Worm (Caenorhabditis elegans): ENCODE results near the gene fbxa-154.
A peak's percentile ranks its signal among the peaks of the same experiment; 100 is the strongest.

Gene fbxa-154

DNA sequence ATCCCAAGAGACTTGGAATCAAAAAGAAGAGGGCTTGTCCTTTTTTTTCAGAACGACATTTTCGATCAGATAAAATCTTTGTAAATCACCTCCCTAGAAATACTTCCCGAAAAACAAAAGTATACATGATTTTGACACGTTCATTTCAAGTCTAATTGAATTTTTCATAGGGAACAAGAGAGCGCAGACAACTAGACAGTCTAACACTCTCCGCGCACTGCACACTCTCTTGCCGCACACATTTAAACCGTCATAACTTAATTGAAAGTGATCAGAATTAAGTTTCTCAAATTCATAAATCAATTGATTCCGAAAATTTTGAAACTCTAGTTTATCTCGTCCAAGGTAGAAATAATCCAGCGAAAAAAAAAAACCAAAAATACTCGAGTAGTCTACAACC lies 45.2 kb downstream of the fbxa-154 start:
- TF ChIP-seq ztf-29 (GFP tag; IDR thresholded peaks at IDR 0.05) (no peak), ref-1 (GFP tag; conservative IDR thresholded peaks at IDR 0.05) (no peak), med-1 (GFP tag; optimal IDR thresholded peaks at IDR 0.05; ENCODE audit: insufficient read depth) (no peak), flt-1 (GFP tag; IDR thresholded peaks at IDR 0.05) (no peak), ztf-23 (GFP tag; IDR thresholded peaks at IDR 0.05) (no peak), klf-2 (GFP tag; conservative IDR thresholded peaks at IDR 0.05) (no peak), T22C8.4 (GFP tag; IDR thresholded peaks at IDR 0.05) (no peak), tab-1 (GFP tag; IDR thresholded peaks at IDR 0.05) (no peak), cog-1 (tag; optimal IDR thresholded peaks at IDR 0.05) (no peak)

ce11 chrV:15559047-15559446 lies 45.9 kb downstream of the fbxa-154 start, which contains the start of gene acr-18:
TSS of gene acr-18 (minus strand) at chrV:15559147.
- no peak for TF ChIP-seq tab-1 (GFP tag; IDR thresholded peaks at IDR 0.05)
- no peak for TF ChIP-seq med-1 (GFP tag; optimal IDR thresholded peaks at IDR 0.05; ENCODE audit: insufficient read depth)
- TF ChIP-seq cog-1 (tag; optimal IDR thresholded peaks at IDR 0.05) = no peak
- TF ChIP-seq ztf-29 (GFP tag; IDR thresholded peaks at IDR 0.05) = no peak
- no peak for TF ChIP-seq ref-1 (GFP tag; conservative IDR thresholded peaks at IDR 0.05)
- TF ChIP-seq ztf-23 (GFP tag; IDR thresholded peaks at IDR 0.05) = no peak
- no peak for TF ChIP-seq flt-1 (GFP tag; IDR thresholded peaks at IDR 0.05)
- no peak for TF ChIP-seq klf-2 (GFP tag; conservative IDR thresholded peaks at IDR 0.05)
- TF ChIP-seq T22C8.4 (GFP tag; IDR thresholded peaks at IDR 0.05) = no peak

- TF ChIP-seq flt-1 (GFP tag; IDR thresholded peaks at IDR 0.05) = peak; percentile 86
- TF ChIP-seq ztf-23 (GFP tag; IDR thresholded peaks at IDR 0.05) = peak; percentile 73
- TF ChIP-seq tab-1 (GFP tag; IDR thresholded peaks at IDR 0.05) = peak; percentile 81
- peak; percentile 50; the same call in 1 of the 2 replicates for TF ChIP-seq klf-2 (GFP tag; conservative IDR thresholded peaks at IDR 0.05)
- TF ChIP-seq T22C8.4 (GFP tag; IDR thresholded peaks at IDR 0.05) = no peak
- peak; percentile 55; the same call in 1 of the 2 replicates for TF ChIP-seq ztf-29 (GFP tag; IDR thresholded peaks at IDR 0.05)
Measured at ce11 chrV:15553869-15554268, 51.1 kb downstream of the fbxa-154 start.
